Fruit fly (Drosophila melanogaster) whole organism, embryonic: ENCODE measurements around the gene CG13252.

Experiments
- Awh ChIP-seq: fragments of 200-800 bp; sonication (Bioruptor generic); IDR thresholded peaks from 2 replicates; pipeline ENCODE4, ENCODE4 v1.3.6; 2022; ENCODE audit warnings: missing biosample characterization, missing genetic modification characterization
- CG12104 ChIP-seq: fragments of 200-800 bp; sonication (Bioruptor generic); optimal IDR thresholded peaks from 3 replicates; lab custom pipeline; 2016; ENCODE audit warnings: missing biosample characterization, missing genetic modification characterization
- CG12769 ChIP-seq: fragments of 200-800 bp; sonication (Bioruptor generic); optimal IDR thresholded peaks from 2 replicates; lab custom pipeline; 2019; ENCODE audit warnings: missing biosample characterization, mild to moderate bottlenecking, missing genetic modification characterization, moderate library complexity
- CG12942 ChIP-seq: fragments of 200-800 bp; sonication (Bioruptor generic); optimal IDR thresholded peaks from 3 replicates; lab custom pipeline; 2016; ENCODE audit warnings: missing biosample characterization, missing genetic modification characterization
- CG13894 ChIP-seq: fragments of 200-800 bp; sonication (Bioruptor generic); optimal IDR thresholded peaks from 3 replicates; lab custom pipeline; 2018; ENCODE audit warnings: missing biosample characterization, mild to moderate bottlenecking, missing genetic modification characterization, moderate library complexity
- CG14014 ChIP-seq: fragments of 200-800 bp; sonication (Bioruptor generic); IDR thresholded peaks from 2 replicates; pipeline ENCODE4 v1.3.6; 2022; ENCODE audit warnings: missing biosample characterization, missing genetic modification characterization
- CG14667 ChIP-seq: fragments of 200-800 bp; sonication (Bioruptor generic); IDR thresholded peaks from 2 replicates; pipeline ENCODE4 v1.3.6; 2022; ENCODE audit warnings: missing biosample characterization, missing genetic modification characterization
- CG14710 ChIP-seq: fragments of 200-800 bp; sonication (Bioruptor generic); optimal IDR thresholded peaks from 3 replicates; lab custom pipeline; 2019; ENCODE audit warnings: missing biosample characterization, mild to moderate bottlenecking, missing genetic modification characterization, moderate library complexity
- CG15073 ChIP-seq: fragments of 200-800 bp; sonication (Bioruptor generic); optimal IDR thresholded peaks from 2 replicates; lab custom pipeline; 2016; ENCODE audit warnings: missing biosample characterization, missing genetic modification characterization
- CG15514 ChIP-seq: fragments of 200-800 bp; sonication (Bioruptor generic); optimal IDR thresholded peaks from 3 replicates; lab custom pipeline; 2017; ENCODE audit warnings: missing biosample characterization, missing genetic modification characterization, mild to moderate bottlenecking, moderate library complexity, missing genetic modification reagents
- CG1602 ChIP-seq: fragments of 200-800 bp; sonication (Bioruptor generic); optimal IDR thresholded peaks from 3 replicates; lab custom pipeline; 2016; ENCODE audit warnings: missing biosample characterization, missing genetic modification characterization
- CG17385 ChIP-seq: fragments of 200-800 bp; sonication (Bioruptor generic); optimal IDR thresholded peaks from 3 replicates; lab custom pipeline; 2018; ENCODE audit warnings: missing biosample characterization, mild to moderate bottlenecking, missing genetic modification characterization
- CG18619 ChIP-seq: fragments of 200-800 bp; sonication (Bioruptor generic); optimal IDR thresholded peaks from 3 replicates; lab custom pipeline; 2017; ENCODE audit warnings: missing biosample characterization, mild to moderate bottlenecking, missing genetic modification characterization
- CG2116 ChIP-seq: fragments of 200-800 bp; sonication (Bioruptor generic); optimal IDR thresholded peaks from 3 replicates; lab custom pipeline; 2018; ENCODE audit warnings: missing biosample characterization, mild to moderate bottlenecking, missing genetic modification characterization
- CG2120 ChIP-seq: fragments of 200-800 bp; sonication (Bioruptor generic); optimal IDR thresholded peaks from 3 replicates; lab custom pipeline; 2016; ENCODE audit warnings: missing biosample characterization, missing genetic modification characterization
- CG2678 ChIP-seq: fragments of 200-800 bp; sonication (Bioruptor generic); optimal IDR thresholded peaks from 3 replicates; lab custom pipeline; 2019; ENCODE audit warnings: missing biosample characterization, mild to moderate bottlenecking, missing genetic modification characterization, moderate library complexity
- CG30020 ChIP-seq: fragments of 200-800 bp; optimal IDR thresholded peaks from 2 replicates; lab custom pipeline; 2019; ENCODE audit warnings: missing biosample characterization, mild to moderate bottlenecking, missing genetic modification characterization, moderate library complexity
- CG30431 ChIP-seq: fragments of 200-800 bp; sonication (Bioruptor generic); optimal IDR thresholded peaks from 2 replicates; lab custom pipeline; 2017; ENCODE audit warnings: missing biosample characterization, missing genetic modification characterization
- CG34224 ChIP-seq: fragments of 200-800 bp; sonication (Bioruptor generic); IDR thresholded peaks from 3 replicates; pipeline ENCODE4 v1.3.6; 2022; ENCODE audit warnings: missing biosample characterization, missing genetic modification characterization; ENCODE audit not compliant: partially characterized antibody
- CG7839 ChIP-seq: fragments of 200-800 bp; sonication (Bioruptor generic); optimal IDR thresholded peaks from 3 replicates; lab custom pipeline; 2018; ENCODE audit warnings: missing biosample characterization, mild to moderate bottlenecking, missing genetic modification characterization, moderate library complexity
- CG8281 ChIP-seq: fragments of 200-800 bp; sonication (Bioruptor generic); optimal IDR thresholded peaks from 2 replicates; lab custom pipeline; 2018; ENCODE audit warnings: missing biosample characterization, mild to moderate bottlenecking, missing genetic modification characterization, moderate library complexity
- CHES-1-like ChIP-seq: fragments of 200-800 bp; sonication (Bioruptor generic); optimal IDR thresholded peaks from 2 replicates; lab custom pipeline; 2016; ENCODE audit warnings: missing biosample characterization, missing genetic modification characterization
- Dip2 ChIP-seq: fragments of 200-800 bp; sonication (Bioruptor generic); IDR thresholded peaks from 2 replicates; pipeline ENCODE4 v1.3.6; 2022; ENCODE audit warnings: missing biosample characterization, missing genetic modification characterization
- Drgx ChIP-seq: fragments of 200-800 bp; sonication (Bioruptor generic); IDR thresholded peaks from 2 replicates; pipeline ENCODE4 v1.3.6; 2022; ENCODE audit warnings: missing biosample characterization, missing genetic modification characterization
- E2f2 ChIP-seq: fragments of 200-800 bp; sonication (Bioruptor generic); IDR thresholded peaks from 2 replicates; pipeline ENCODE4 v1.3.6; 2022; ENCODE audit warnings: missing biosample characterization, missing genetic modification characterization
- Elba2 ChIP-seq: fragments of 200-800 bp; sonication (Bioruptor generic); optimal IDR thresholded peaks from 3 replicates; lab custom pipeline; 2016; ENCODE audit warnings: missing biosample characterization, missing genetic modification characterization
- H2.0 ChIP-seq: fragments of 200-800 bp; sonication (Bioruptor generic); IDR thresholded peaks from 2 replicates; pipeline ENCODE4 v1.3.6; 2022; ENCODE audit warnings: missing biosample characterization, missing genetic modification characterization
- HLH54F ChIP-seq: fragments of 200-800 bp; sonication (Bioruptor generic); optimal IDR thresholded peaks from 3 replicates; lab custom pipeline; 2016; ENCODE audit warnings: missing biosample characterization, missing genetic modification characterization
- HmgZ ChIP-seq: fragments of 200-800 bp; sonication (Bioruptor generic); optimal IDR thresholded peaks from 2 replicates; lab custom pipeline; 2018; ENCODE audit warnings: missing biosample characterization, mild to moderate bottlenecking, missing genetic modification characterization
- Mes4 ChIP-seq: fragments of 200-800 bp; sonication (Bioruptor generic); optimal IDR thresholded peaks from 2 replicates; lab custom pipeline; 2016; ENCODE audit warnings: missing biosample characterization, missing genetic modification characterization
- NK7.1 ChIP-seq: fragments of 200-800 bp; sonication (Bioruptor generic); optimal IDR thresholded peaks from 3 replicates; lab custom pipeline; 2016; ENCODE audit warnings: missing biosample characterization, missing genetic modification characterization
- Oli ChIP-seq: fragments of 200-800 bp; sonication (Bioruptor generic); optimal IDR thresholded peaks from 2 replicates; lab custom pipeline; 2018; ENCODE audit warnings: missing biosample characterization, mild to moderate bottlenecking, missing genetic modification characterization, moderate library complexity
- Tbp ChIP-seq: fragments of >200 bp; optimal IDR thresholded peaks from 2 replicates; lab custom pipeline; 2018; ENCODE audit warnings: missing biosample characterization, missing genetic modification characterization
- dati ChIP-seq: fragments of 200-800 bp; sonication (Bioruptor generic); IDR thresholded peaks from 2 replicates; pipeline ENCODE4 v1.3.6; 2022; ENCODE audit warnings: missing biosample characterization, missing genetic modification characterization
- dm ChIP-seq: fragments of 200-800 bp; sonication (Bioruptor generic); optimal IDR thresholded peaks from 3 replicates; lab custom pipeline; 2016; ENCODE audit warnings: missing biosample characterization, missing genetic modification characterization
- dpn ChIP-seq, 2 experiments: fragments of 200-800 bp; sonication (Bioruptor generic); optimal IDR thresholded peaks; 3 replicates each; lab custom pipeline; 2016; ENCODE audit warnings: missing biosample characterization in 2 of 2, missing genetic modification characterization in 2 of 2
- gem ChIP-seq: fragments of 200-800 bp; sonication (Bioruptor generic); optimal IDR thresholded peaks from 2 replicates; lab custom pipeline; 2019; ENCODE audit warnings: missing biosample characterization, mild to moderate bottlenecking, missing genetic modification characterization, moderate library complexity
- hth ChIP-seq: fragments of >200 bp; optimal IDR thresholded peaks from 2 replicates; lab custom pipeline; 2017; ENCODE audit warnings: inconsistent platforms
- knrl ChIP-seq: fragments of 200-800 bp; sonication (Bioruptor generic); IDR thresholded peaks from 3 replicates; pipeline ENCODE4 v1.3.6; 2022; ENCODE audit warnings: missing biosample characterization, missing genetic modification characterization; ENCODE audit not compliant: partially characterized antibody
- lbe ChIP-seq: fragments of 200-800 bp; sonication (Bioruptor generic); optimal IDR thresholded peaks from 2 replicates; lab custom pipeline; 2016; ENCODE audit warnings: missing biosample characterization, mild to moderate bottlenecking, missing genetic modification characterization
- nmo ChIP-seq: fragments of 200-800 bp; sonication (Bioruptor generic); optimal IDR thresholded peaks from 2 replicates; lab custom pipeline; 2018; ENCODE audit warnings: missing biosample characterization, mild to moderate bottlenecking, missing genetic modification characterization, moderate library complexity
- pho ChIP-seq: fragments of 200-800 bp; sonication (Bioruptor generic); optimal IDR thresholded peaks from 2 replicates; lab custom pipeline; 2016; ENCODE audit warnings: missing biosample characterization, missing genetic modification characterization
- phol ChIP-seq: fragments of 200-800 bp; sonication (Bioruptor generic); optimal IDR thresholded peaks from 3 replicates; lab custom pipeline; 2018; ENCODE audit warnings: missing biosample characterization, mild to moderate bottlenecking, missing genetic modification characterization, moderate library complexity
- sc ChIP-seq, 3 experiments: fragments of >200 bp in 2 of 3; fragments of 200-800 bp in 1 of 3; sonication (Bioruptor generic) in 1 of 3; optimal IDR thresholded peaks; 2 replicates in 2 of 3; 3 replicates in 1 of 3; lab custom pipeline; 2017; ENCODE audit warnings: mild to moderate bottlenecking in 1 of 3, missing biosample characterization in 1 of 3, missing genetic modification characterization in 1 of 3, missing genetic modification reagents in 1 of 3
- schlank ChIP-seq: fragments of 200-800 bp; sonication (Bioruptor generic); optimal IDR thresholded peaks from 2 replicates; lab custom pipeline; 2018; ENCODE audit warnings: missing biosample characterization, mild to moderate bottlenecking, missing genetic modification characterization
- scrt ChIP-seq: fragments of 200-800 bp; sonication (Bioruptor generic); optimal IDR thresholded peaks from 2 replicates; lab custom pipeline; 2018; ENCODE audit warnings: missing biosample characterization, mild to moderate bottlenecking, missing genetic modification characterization, moderate library complexity
- sens-2 ChIP-seq: fragments of 200-800 bp; sonication (Bioruptor generic); IDR thresholded peaks from 2 replicates; pipeline ENCODE4 v1.3.6; 2022; ENCODE audit warnings: missing biosample characterization, missing genetic modification characterization
- sna ChIP-seq: fragments of 200-800 bp; sonication (Bioruptor generic); IDR thresholded peaks from 2 replicates; pipeline ENCODE4 v1.3.6; 2022; ENCODE audit warnings: missing biosample characterization, missing genetic modification characterization; ENCODE audit not compliant: partially characterized antibody
- ssp ChIP-seq: fragments of 200-800 bp; sonication (Bioruptor generic); IDR thresholded peaks from 2 replicates; pipeline ENCODE4 v1.3.6; 2022; ENCODE audit warnings: missing biosample characterization, missing genetic modification characterization
- toy ChIP-seq: fragments of 200-800 bp; sonication (Bioruptor generic); IDR thresholded peaks from 2 replicates; pipeline ENCODE4 v1.3.6; 2022; ENCODE audit warnings: missing biosample characterization, missing genetic modification characterization
- wdn ChIP-seq: fragments of 200-800 bp; sonication (Bioruptor generic); IDR thresholded peaks from 2 replicates; pipeline ENCODE4 v1.3.6; 2022; ENCODE audit warnings: missing biosample characterization, missing genetic modification characterization

The CG13252 gene

dm6 chr3L:20747299-20747925, 17.0 kb downstream of the CG13252 start (continued):
- TF ChIP-seq toy (GFP tag; lab: Robert Waterston, UW): no peak
- peak; percentile 7 for TF ChIP-seq CG17385 (GFP tag; lab: Kevin White, UChicago)
- no peak for TF ChIP-seq dm (GFP tag; lab: Kevin White, UChicago)
- no peak for TF ChIP-seq Dip2
- no peak for TF ChIP-seq pho (GFP tag; lab: Kevin White, UChicago)
- no peak for TF ChIP-seq CG2116 (GFP tag; lab: Kevin White, UChicago)
- TF ChIP-seq CG15514: no peak
- TF ChIP-seq CG7839 (tag; lab: Kevin White, UChicago): peak; percentile 44
- no peak for TF ChIP-seq CG1602 (GFP tag; lab: Kevin White, UChicago)
- no peak for TF ChIP-seq CG30431 (GFP tag; lab: Kevin White, UChicago)
- no peak for TF ChIP-seq Tbp (GFP tag; lab: Kevin White, UChicago)
- TF ChIP-seq CG14710 (tag; lab: Kevin White, UChicago): no peak
- no peak for TF ChIP-seq HmgZ (tag; lab: Kevin White, UChicago)
- no peak for TF ChIP-seq dati (GFP tag; lab: Robert Waterston, UW)
- no peak for TF ChIP-seq wdn (GFP tag; lab: Robert Waterston, UW)
- TF ChIP-seq CG2678 (tag; lab: Kevin White, UChicago): peak; percentile 64
- no peak for TF ChIP-seq sna (GFP tag; lab: Robert Waterston, UW)
- TF ChIP-seq CG14667 (GFP tag; lab: Robert Waterston, UW): no peak
- no peak for TF ChIP-seq CG12104 (GFP tag; lab: Kevin White, UChicago)
- peak; percentile 15 for TF ChIP-seq phol (tag; lab: Kevin White, UChicago)
- no peak for TF ChIP-seq CG12942 (GFP tag; lab: Kevin White, UChicago)
- TF ChIP-seq CG14014 (GFP tag; lab: Robert Waterston, UW): no peak
- no peak for TF ChIP-seq CG30020 (tag; lab: Kevin White, UChicago)
- no peak for TF ChIP-seq schlank (tag; lab: Kevin White, UChicago)
- TF ChIP-seq NK7.1: no peak
- no peak for TF ChIP-seq E2f2
- TF ChIP-seq lbe (GFP tag; lab: Kevin White, UChicago): no peak
- peak; percentile 86 for TF ChIP-seq CG13894 (tag; lab: Kevin White, UChicago)
- peak; percentile 21 for TF ChIP-seq CG12769
- TF ChIP-seq nmo: peak; percentile 7
- TF ChIP-seq Drgx (GFP tag; lab: Robert Waterston, UW): no peak
- peak; percentile 64 for TF ChIP-seq scrt (GFP tag; lab: Kevin White, UChicago)
- TF ChIP-seq HLH54F: no peak
- no peak for TF ChIP-seq CHES-1-like (GFP tag; lab: Kevin White, UChicago)
- TF ChIP-seq CG34224 (GFP tag; lab: Robert Waterston, UW): no peak
- no peak for TF ChIP-seq hth (lab: Kevin White, UChicago)
- peak; percentile 50 for TF ChIP-seq gem (tag; lab: Kevin White, UChicago)
- TF ChIP-seq Mes4 (GFP tag; lab: Kevin White, UChicago): no peak
- no peak for TF ChIP-seq CG15073
- TF ChIP-seq sens-2 (GFP tag; lab: Robert Waterston, UW): no peak
- TF ChIP-seq CG8281 (tag; lab: Kevin White, UChicago): no peak
- no peak for TF ChIP-seq knrl (GFP tag; lab: Robert Waterston, UW)
- no peak for TF ChIP-seq Awh (GFP tag; lab: Robert Waterston, UW)
- TF ChIP-seq CG2120 (GFP tag; lab: Kevin White, UChicago): peak; percentile 61
- TF ChIP-seq Oli (tag; lab: Kevin White, UChicago): peak; percentile 33
- no peak for TF ChIP-seq CG18619
- TF ChIP-seq dpn (GFP tag; optimal IDR thresholded peaks at IDR 0.05; lab: Kevin White, UChicago): no peak
- 0 out of 2 replicates have a peak, but pooled peaks have one; percentile 15 for TF ChIP-seq H2.0 (GFP tag; lab: Robert Waterston, UW)
- no peak for TF ChIP-seq sc (optimal IDR thresholded peaks at IDR 0.05; lab: Kevin White, UChicago)
- TF ChIP-seq sc (GFP tag; optimal IDR thresholded peaks at IDR 0.05; lab: Kevin White, UChicago): no peak
- TF ChIP-seq Elba2 (GFP tag; lab: Kevin White, UChicago): no peak
- no peak for TF ChIP-seq ssp (GFP tag; lab: Robert Waterston, UW)
